Fruit fly (Drosophila melanogaster): ENCODE results near the gene CG18858.

The CG18858 gene

dm6 chr2L:20431210-20431609, 27.7 kb downstream of the CG18858 start:
- TF ChIP-seq CG8159 (tag; optimal IDR thresholded peaks at IDR 0.05) (no peak), Snoo (tag; optimal IDR thresholded peaks at IDR 0.05) (no peak), CG34367 (tag; optimal IDR thresholded peaks at IDR 0.05) (no peak), CG10348 (GFP tag; IDR thresholded peaks at IDR 0.05) (no peak), gl (tag; optimal IDR thresholded peaks at IDR 0.05) (no peak), fd96Ca (GFP tag; IDR thresholded peaks at IDR 0.05) (no peak), CG32121 (GFP tag; IDR thresholded peaks at IDR 0.05) (no peak), CG13204 (GFP tag; optimal IDR thresholded peaks at IDR 0.05) (no peak), rn (GFP tag; IDR thresholded peaks at IDR 0.05) (no peak)

DNA sequence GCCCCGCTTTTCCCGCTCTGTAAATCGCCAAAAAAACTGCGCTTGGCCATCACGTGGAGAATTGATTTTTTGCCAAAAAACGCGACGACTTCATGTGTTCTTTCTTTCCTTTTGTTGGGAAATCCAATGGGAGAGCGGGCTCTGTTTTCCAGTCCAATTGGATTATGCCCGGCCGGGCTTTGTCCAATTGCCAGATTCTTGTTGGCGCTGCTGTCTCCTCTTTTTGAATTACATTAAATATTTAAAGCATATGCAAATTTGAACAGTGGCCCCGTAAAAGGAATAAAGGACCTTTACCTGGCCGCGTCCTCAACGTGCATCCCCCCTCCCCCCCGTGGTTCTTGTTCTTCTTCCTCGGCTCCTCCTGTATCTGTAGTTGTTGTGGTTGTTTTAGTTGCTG, 29.4 kb downstream of the CG18858 start:
- TF ChIP-seq CG14655 (GFP tag; optimal IDR thresholded peaks at IDR 0.05) (no peak), CG4496 (GFP tag; IDR thresholded peaks at IDR 0.05) (no peak), Pif1B (GFP tag; optimal IDR thresholded peaks at IDR 0.05) (no peak), CG17806 (tag; optimal IDR thresholded peaks at IDR 0.05) (no peak)

DNA sequence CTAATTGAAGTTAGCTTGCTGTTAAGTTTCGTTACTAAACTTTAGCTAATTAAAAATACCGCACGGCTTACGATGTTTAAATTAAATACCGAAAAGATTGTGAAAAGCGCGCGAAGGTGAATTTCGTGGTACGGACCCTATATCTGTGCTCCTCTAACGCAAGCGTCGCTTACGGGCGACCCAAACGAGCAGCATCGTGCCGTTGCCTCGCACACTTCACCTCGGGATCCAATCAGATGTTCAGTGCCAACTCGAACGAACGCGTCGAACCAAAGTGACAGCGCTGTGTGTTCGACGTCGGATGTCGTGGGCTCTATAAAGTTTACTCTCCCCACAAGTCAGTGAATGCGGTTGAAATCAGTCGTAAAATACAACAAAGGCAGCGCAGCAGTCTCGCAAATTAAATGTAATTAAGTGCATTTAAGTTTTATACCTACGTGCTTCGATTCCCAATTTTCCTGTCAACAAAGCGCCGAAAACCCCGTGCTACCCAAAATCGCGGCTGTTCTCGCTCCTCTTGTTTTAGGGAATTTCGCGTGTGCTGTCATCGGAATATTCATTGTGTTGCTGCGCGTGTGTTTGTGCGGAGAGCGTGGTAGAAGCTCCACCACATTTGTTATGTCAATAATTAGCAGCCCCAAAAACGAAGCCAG, 30.0 kb downstream of the CG18858 start:
- TF ChIP-seq CG8159 (tag; optimal IDR thresholded peaks at IDR 0.05) = peak; percentile 2
- no peak for TF ChIP-seq CG9948 (tag; optimal IDR thresholded peaks at IDR 0.05)
- peak; percentile 51 for TF ChIP-seq D1 (tag; optimal IDR thresholded peaks at IDR 0.05)
- no peak for TF ChIP-seq CG15710 (tag; optimal IDR thresholded peaks at IDR 0.05)
- TF ChIP-seq CG13204 (GFP tag; optimal IDR thresholded peaks at IDR 0.05) = peak; percentile 53
- TF ChIP-seq Snoo (tag; optimal IDR thresholded peaks at IDR 0.05) = peak; percentile 32
- TF ChIP-seq fd96Ca (GFP tag; IDR thresholded peaks at IDR 0.05) = peak; percentile 38; the same call in 1 of the 3 replicates
- no peak for TF ChIP-seq rn (GFP tag; IDR thresholded peaks at IDR 0.05)
- TF ChIP-seq CG32121 (GFP tag; IDR thresholded peaks at IDR 0.05) = 0 out of 2 replicates have a peak, but pooled peaks have one; percentile 16
- no peak for TF ChIP-seq CG4496 (GFP tag; IDR thresholded peaks at IDR 0.05)
- TF ChIP-seq Pif1A (GFP tag; optimal IDR thresholded peaks at IDR 0.05) = no peak
- TF ChIP-seq EcR (GFP tag; optimal IDR thresholded peaks at IDR 0.05) = peak; percentile 9
- TF ChIP-seq Ets98B (GFP tag; IDR thresholded peaks at IDR 0.05) = no peak

DNA sequence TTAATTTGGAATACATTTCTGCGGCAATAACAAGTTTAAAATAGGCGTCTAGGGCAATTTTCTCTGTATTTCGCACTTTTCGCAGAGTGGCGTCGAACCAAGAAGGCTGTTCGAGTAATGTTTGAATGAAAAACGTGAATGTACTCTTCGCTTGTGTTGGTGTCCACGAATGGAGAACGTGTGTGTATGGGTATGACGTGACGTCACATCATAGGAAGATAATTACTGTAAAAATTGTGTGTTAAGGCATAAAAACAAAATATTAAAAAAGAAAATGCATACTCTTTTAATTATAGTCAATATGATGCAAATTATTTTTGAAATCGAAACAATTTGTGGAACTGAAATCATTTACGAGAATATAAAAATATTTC, 30.5 kb downstream of the CG18858 start:
- no peak for TF ChIP-seq CG8301 (tag; optimal IDR thresholded peaks at IDR 0.05)
- no peak for TF ChIP-seq CG15710 (tag; optimal IDR thresholded peaks at IDR 0.05)
- TF ChIP-seq EcR (GFP tag; optimal IDR thresholded peaks at IDR 0.05) = no peak
- TF ChIP-seq Ets98B (GFP tag; IDR thresholded peaks at IDR 0.05) = no peak
- no peak for TF ChIP-seq CG32121 (GFP tag; IDR thresholded peaks at IDR 0.05)
- no peak for TF ChIP-seq fd96Ca (GFP tag; IDR thresholded peaks at IDR 0.05)
- no peak for TF ChIP-seq Snoo (tag; optimal IDR thresholded peaks at IDR 0.05)
- TF ChIP-seq rn (GFP tag; IDR thresholded peaks at IDR 0.05) = no peak
- no peak for TF ChIP-seq CG34367 (tag; optimal IDR thresholded peaks at IDR 0.05)

dm6 chr2L:20427401-20427800, 31.5 kb downstream of the CG18858 start:
- TF ChIP-seq rn (GFP tag; IDR thresholded peaks at IDR 0.05) (no peak), D1 (tag; optimal IDR thresholded peaks at IDR 0.05) (peak; percentile 7)

dm6 chr2L:20425854-20426396, 33.0 kb downstream of the CG18858 start, which contains the start of gene CG31688:
TSS of gene CG31688 (plus strand) at chr2L:20426199.
- TF ChIP-seq fd96Ca (GFP tag; IDR thresholded peaks at IDR 0.05) (no peak), CG34367 (tag; optimal IDR thresholded peaks at IDR 0.05) (no peak), CG10348 (GFP tag; IDR thresholded peaks at IDR 0.05) (no peak), CG4496 (GFP tag; IDR thresholded peaks at IDR 0.05) (no peak), rn (GFP tag; IDR thresholded peaks at IDR 0.05) (no peak), CG15710 (tag; optimal IDR thresholded peaks at IDR 0.05) (no peak), EcR (GFP tag; optimal IDR thresholded peaks at IDR 0.05) (no peak), CG13204 (GFP tag; optimal IDR thresholded peaks at IDR 0.05) (no peak), Pif1A (GFP tag; optimal IDR thresholded peaks at IDR 0.05) (no peak), Ets98B (GFP tag; IDR thresholded peaks at IDR 0.05) (no peak), CG12605 (GFP tag; IDR thresholded peaks at IDR 0.05) (no peak), D1 (tag; optimal IDR thresholded peaks at IDR 0.05) (no peak), Pif1B (GFP tag; optimal IDR thresholded peaks at IDR 0.05) (no peak), Snoo (tag; optimal IDR thresholded peaks at IDR 0.05) (no peak), gl (tag; optimal IDR thresholded peaks at IDR 0.05) (no peak), CG17806 (tag; optimal IDR thresholded peaks at IDR 0.05) (no peak), CG32121 (GFP tag; IDR thresholded peaks at IDR 0.05) (no peak), CG8301 (tag; optimal IDR thresholded peaks at IDR 0.05) (no peak)

dm6 chr2L:20424560-20424959, 34.3 kb downstream of the CG18858 start, which contains the start of gene CG15130:
TSS of gene CG15130 (minus strand) at chr2L:20424660.
- TF ChIP-seq rn (GFP tag; IDR thresholded peaks at IDR 0.05) (no peak), Pif1B (GFP tag; optimal IDR thresholded peaks at IDR 0.05) (no peak)
